Worm (Caenorhabditis elegans) whole organism, L1 larva: Measurements from ENCODE around the gene pcca-1.

Experiments used
- egl-27 ChIP-seq, 2 experiments: fragments of 150-350 bp in 1 of 2; sonication (generic microtip); optimal IDR thresholded peaks; 3 replicates each; lab custom pipeline; 2017 to 2018; ENCODE audit warnings: missing biosample characterization in 2 of 2, missing genetic modification characterization in 2 of 2, missing genetic modification reagents in 2 of 2
- lin-35 ChIP-seq, 2 experiments: fragments of 150-350 bp; optimal IDR thresholded peaks; 2 replicates each; lab custom pipeline; 2014; ENCODE audit warnings: missing biosample characterization in 2 of 2, missing genetic modification characterization in 2 of 2, missing genetic modification reagents in 2 of 2
- nhr-11 ChIP-seq: fragments of 150-350 bp; optimal IDR thresholded peaks from 2 replicates; lab custom pipeline; 2014; ENCODE audit warnings: missing biosample characterization, missing genetic modification characterization
- nhr-76 ChIP-seq: sonication (generic microtip); optimal IDR thresholded peaks from 2 replicates; lab custom pipeline; 2017; ENCODE audit warnings: missing biosample characterization, missing genetic modification characterization
- nhr-90 ChIP-seq: sonication (generic microtip); optimal IDR thresholded peaks from 2 replicates; lab custom pipeline; 2016; ENCODE audit warnings: mild to moderate bottlenecking, missing genetic modification characterization, missing compliant biosample characterization; ENCODE audit not compliant: poor library complexity
- unc-62 ChIP-seq: fragments of 150-350 bp; optimal IDR thresholded peaks from 2 replicates; lab custom pipeline; 2014; ENCODE audit warnings: missing biosample characterization, missing genetic modification reagents, missing genetic modification characterization

ce11 chrX:7640391-7640790, 20.4 kb downstream of the pcca-1 start:
- TF ChIP-seq egl-27 (tag; optimal IDR thresholded peaks at IDR 0.05; lab: Kevin White, UChicago) (no peak), nhr-90 (tag; lab: Kevin White, UChicago) (no peak), nhr-11 (tag; lab: Kevin White, UChicago) (no peak), unc-62 (GFP tag; lab: Kevin White, UChicago) (no peak), nhr-76 (no peak), lin-35 (GFP tag; optimal IDR thresholded peaks at IDR 0.05; lab: Kevin White, UChicago) (no peak)
